Worm (Caenorhabditis elegans) whole organism, L2 larva: Measurements from ENCODE around the gene srab-4.

Experiments
- ZK546.5 ChIP-seq: sonication (generic microtip); optimal IDR thresholded peaks from 2 replicates; lab custom pipeline; 2017; ENCODE audit warnings: missing biosample characterization, missing genetic modification characterization
- alr-1 ChIP-seq: fragments of 150-350 bp; optimal IDR thresholded peaks from 2 replicates; lab custom pipeline; 2014; ENCODE audit warnings: missing biosample characterization, missing genetic modification characterization
- ceh-82 ChIP-seq: fragments of 150-350 bp; optimal IDR thresholded peaks from 2 replicates; lab custom pipeline; 2014; ENCODE audit warnings: missing biosample characterization, missing genetic modification characterization
- lin-11 ChIP-seq: fragments of 150-350 bp; sonication (generic microtip); optimal IDR thresholded peaks from 2 replicates; lab custom pipeline; 2014; ENCODE audit warnings: missing biosample characterization, missing genetic modification characterization, inconsistent platforms, mixed read lengths
- lsy-2 ChIP-seq, 2 experiments: fragments of 150-350 bp in 1 of 2; sonication (generic microtip) in 1 of 2; optimal IDR thresholded peaks; 2 replicates each; lab custom pipeline; 2014 to 2017; ENCODE audit warnings: missing biosample characterization in 2 of 2, missing genetic modification characterization in 2 of 2
- mdl-1 ChIP-seq, 2 experiments: fragments of 150-350 bp in 1 of 2; sonication (generic microtip) in 1 of 2; optimal IDR thresholded peaks; 2 replicates each; lab custom pipeline; 2017; ENCODE audit warnings: missing biosample characterization in 2 of 2, missing genetic modification characterization in 2 of 2
- nhr-11 ChIP-seq: fragments of 150-350 bp; optimal IDR thresholded peaks from 2 replicates; lab custom pipeline; 2014; ENCODE audit warnings: missing biosample characterization, missing genetic modification characterization
- nhr-12 ChIP-seq: fragments of 150-350 bp; optimal IDR thresholded peaks from 2 replicates; lab custom pipeline; 2014; ENCODE audit warnings: missing biosample characterization, missing genetic modification characterization
- nhr-25 ChIP-seq: fragments of 150-350 bp; sonication (generic microtip); optimal IDR thresholded peaks from 3 replicates; lab custom pipeline; 2014; ENCODE audit warnings: missing biosample characterization, missing genetic modification characterization
- snpc-4 ChIP-seq: fragments of 150-350 bp; optimal IDR thresholded peaks from 2 replicates; lab custom pipeline; 2014; ENCODE audit warnings: missing biosample characterization, missing genetic modification characterization
- zag-1 ChIP-seq: fragments of 150-350 bp; optimal IDR thresholded peaks from 2 replicates; lab custom pipeline; 2014; ENCODE audit warnings: missing biosample characterization, missing genetic modification characterization

ce11 chrV:7036475-7036874, 32.5 kb downstream of the srab-4 start, which contains the start of gene twk-11:
- no peak for TF ChIP-seq nhr-11 (tag; lab: Kevin White, UChicago)
- no peak for TF ChIP-seq zag-1 (tag; lab: Kevin White, UChicago)
- TF ChIP-seq lin-11 (tag; lab: Kevin White, UChicago): no peak
- TF ChIP-seq nhr-12: no peak
- TF ChIP-seq mdl-1 (tag; optimal IDR thresholded peaks at IDR 0.05; lab: Kevin White, UChicago): no peak
- TF ChIP-seq lsy-2 (tag; optimal IDR thresholded peaks at IDR 0.05; lab: Kevin White, UChicago): no peak
- TF ChIP-seq ceh-82: no peak
- TF ChIP-seq snpc-4 (tag; lab: Kevin White, UChicago): no peak
- no peak for TF ChIP-seq nhr-25 (tag; lab: Kevin White, UChicago)
- TF ChIP-seq alr-1: no peak
- TF ChIP-seq ZK546.5 (tag; lab: Kevin White, UChicago): no peak
